Worm (Caenorhabditis elegans) whole organism, L1 larva: Measurements from ENCODE around the gene W03B1.5.
A peak's percentile ranks its signal among the peaks of the same experiment; 100 is the strongest.

Experiments used
- C04F5.9 ChIP-seq: sonication (generic microtip); optimal IDR thresholded peaks from 2 replicates; lab custom pipeline; 2016; ENCODE audit warnings: missing genetic modification characterization, missing compliant biosample characterization
- F16B12.6 ChIP-seq: fragments of 150-350 bp; optimal IDR thresholded peaks from 2 replicates; lab custom pipeline; 2014; ENCODE audit warnings: missing biosample characterization, missing genetic modification characterization
- aha-1 ChIP-seq: fragments of 150-350 bp; optimal IDR thresholded peaks from 2 replicates; lab custom pipeline; 2014; ENCODE audit warnings: missing biosample characterization, missing genetic modification characterization
- alr-1 ChIP-seq: fragments of 200-800 bp; sonication (Bioruptor generic); optimal IDR thresholded peaks from 2 replicates; lab custom pipeline; 2018; ENCODE audit warnings: borderline replicate concordance, mild to moderate bottlenecking, missing genetic modification characterization, missing compliant biosample characterization
- aly-2 ChIP-seq: fragments of 150-350 bp; optimal IDR thresholded peaks from 2 replicates; lab custom pipeline; 2014; ENCODE audit warnings: missing biosample characterization, missing genetic modification characterization
- ama-1 ChIP-seq: fragments of 150-350 bp; optimal IDR thresholded peaks from 2 replicates; lab custom pipeline; 2014
- ceh-63 ChIP-seq: fragments of 200-800 bp; sonication (Bioruptor generic); optimal IDR thresholded peaks from 2 replicates; lab custom pipeline; 2018; ENCODE audit warnings: mild to moderate bottlenecking, missing genetic modification characterization, missing compliant biosample characterization
- ceh-8 ChIP-seq: fragments of 200-800 bp; sonication (Bioruptor generic); optimal IDR thresholded peaks from 2 replicates; lab custom pipeline; 2018; ENCODE audit warnings: mild to moderate bottlenecking, missing genetic modification characterization, moderate library complexity, missing compliant biosample characterization
- ceh-90 ChIP-seq: sonication (generic microtip); optimal IDR thresholded peaks from 2 replicates; lab custom pipeline; 2016; ENCODE audit warnings: missing genetic modification characterization, missing compliant biosample characterization
- ces-1 ChIP-seq: fragments of 150-350 bp; optimal IDR thresholded peaks from 2 replicates; lab custom pipeline; 2014; ENCODE audit warnings: missing biosample characterization, missing genetic modification reagents, missing genetic modification characterization
- efl-1 ChIP-seq, 4 experiments: fragments of 150-350 bp; optimal IDR thresholded peaks in 3 of 4; peaks in 1 of 4; 1 replicate in 1 of 4; 2 replicates in 3 of 4; lab custom pipeline; 2014; ENCODE audit warnings: missing biosample characterization in 2 of 4, missing genetic modification characterization in 2 of 4, missing genetic modification reagents in 2 of 4
- egl-13 ChIP-seq: sonication (generic microtip); optimal IDR thresholded peaks from 2 replicates; lab custom pipeline; 2016; ENCODE audit warnings: missing genotype, missing genetic modification reagents, missing genetic modification characterization, missing compliant biosample characterization
- elt-3 ChIP-seq, 6 experiments: fragments of 150-350 bp in 1 of 6; sonication (generic microtip); optimal IDR thresholded peaks; 2 replicates each; lab custom pipeline; 2017 to 2018; ENCODE audit warnings: missing biosample characterization in 6 of 6, missing genetic modification characterization in 6 of 6, inconsistent platforms in 1 of 6
- ets-5 ChIP-seq: fragments of 200-800 bp; sonication (Bioruptor generic); IDR thresholded peaks from 2 replicates; pipeline ENCODE4 v1.3.6; 2022; ENCODE audit warnings: missing genetic modification characterization, missing compliant biosample characterization
- fkh-4 ChIP-seq: sonication (generic microtip); optimal IDR thresholded peaks from 2 replicates; lab custom pipeline; 2016; ENCODE audit warnings: missing compliant biosample characterization, missing genetic modification characterization, borderline replicate concordance
- fkh-8 ChIP-seq: sonication (generic microtip); optimal IDR thresholded peaks from 2 replicates; lab custom pipeline; 2016; ENCODE audit warnings: mild to moderate bottlenecking, missing genetic modification characterization, missing compliant biosample characterization
- fos-1 ChIP-seq: fragments of 150-350 bp; optimal IDR thresholded peaks from 2 replicates; lab custom pipeline; 2014; ENCODE audit warnings: missing biosample characterization, missing genetic modification characterization
- hlh-4 ChIP-seq: sonication (generic microtip); optimal IDR thresholded peaks from 2 replicates; lab custom pipeline; 2016; ENCODE audit warnings: mild to moderate bottlenecking, missing genetic modification characterization, missing compliant biosample characterization
- irx-1 ChIP-seq: sonication (generic microtip); optimal IDR thresholded peaks from 2 replicates; lab custom pipeline; 2016; ENCODE audit warnings: missing genetic modification characterization, missing compliant biosample characterization
- lin-13 ChIP-seq: fragments of 150-350 bp; optimal IDR thresholded peaks from 2 replicates; lab custom pipeline; 2014; ENCODE audit warnings: missing biosample characterization, missing genetic modification reagents, missing genetic modification characterization
- lsy-2 ChIP-seq, 2 experiments: fragments of 150-350 bp; optimal IDR thresholded peaks; 2 replicates each; lab custom pipeline; 2014; ENCODE audit warnings: missing biosample characterization in 2 of 2, missing genetic modification characterization in 2 of 2
- mab-9 ChIP-seq: fragments of 200-800 bp; sonication (Bioruptor generic); IDR thresholded peaks from 2 replicates; pipeline ENCODE4 v1.3.6; 2022; ENCODE audit warnings: missing genetic modification reagents, missing genetic modification characterization, missing compliant biosample characterization
- mep-1 ChIP-seq: fragments of 150-350 bp; optimal IDR thresholded peaks from 2 replicates; lab custom pipeline; 2014; ENCODE audit warnings: missing biosample characterization, missing genetic modification characterization
- nhr-12 ChIP-seq: sonication (generic microtip); optimal IDR thresholded peaks from 2 replicates; lab custom pipeline; 2017; ENCODE audit warnings: missing biosample characterization, missing genetic modification characterization
- nhr-19 ChIP-seq: fragments of 200-800 bp; sonication (Bioruptor generic); conservative IDR thresholded peaks from 2 replicates; pipeline ENCODE4 v1.3.6; 2022; ENCODE audit warnings: missing genetic modification characterization, missing compliant biosample characterization
- nhr-20 ChIP-seq: sonication (generic microtip); optimal IDR thresholded peaks from 2 replicates; lab custom pipeline; 2016; ENCODE audit warnings: mild to moderate bottlenecking, missing genetic modification characterization, missing compliant biosample characterization
- nhr-237 ChIP-seq: fragments of 150-350 bp; optimal IDR thresholded peaks from 2 replicates; lab custom pipeline; 2014; ENCODE audit warnings: missing biosample characterization, missing genetic modification characterization
- nhr-28 ChIP-seq: fragments of 150-350 bp; optimal IDR thresholded peaks from 2 replicates; lab custom pipeline; 2014; ENCODE audit warnings: missing biosample characterization, missing genetic modification characterization
- nhr-71 ChIP-seq: sonication (generic microtip); optimal IDR thresholded peaks from 2 replicates; lab custom pipeline; 2016; ENCODE audit warnings: mild to moderate bottlenecking, missing genetic modification characterization, moderate library complexity, missing compliant biosample characterization
- nhr-76 ChIP-seq: sonication (generic microtip); optimal IDR thresholded peaks from 2 replicates; lab custom pipeline; 2017; ENCODE audit warnings: missing biosample characterization, missing genetic modification characterization
- nhr-77 ChIP-seq: fragments of 150-350 bp; optimal IDR thresholded peaks from 2 replicates; lab custom pipeline; 2014; ENCODE audit warnings: missing biosample characterization, missing genetic modification characterization
- nhr-85 ChIP-seq: sonication (generic microtip); peaks from one replicate; lab custom pipeline; 2016; ENCODE audit warnings: missing genetic modification characterization, inconsistent platforms, missing compliant biosample characterization
- pag-3 ChIP-seq: sonication (generic microtip); optimal IDR thresholded peaks from 2 replicates; lab custom pipeline; 2017; ENCODE audit warnings: missing genetic modification characterization, mild to moderate bottlenecking, missing compliant biosample characterization, antibody characterized with exemption, borderline replicate concordance; ENCODE audit not compliant: insufficient read depth
- pax-3 ChIP-seq: fragments of 200-800 bp; sonication (Bioruptor generic); optimal IDR thresholded peaks from 2 replicates; lab custom pipeline; 2018; ENCODE audit warnings: mild to moderate bottlenecking, missing genetic modification characterization, moderate library complexity, missing compliant biosample characterization
- pqm-1 ChIP-seq: sonication (generic microtip); optimal IDR thresholded peaks from 3 replicates; lab custom pipeline; 2017; ENCODE audit warnings: missing biosample characterization, missing genetic modification characterization
- rnt-1 ChIP-seq: sonication (generic microtip); optimal IDR thresholded peaks from 2 replicates; lab custom pipeline; 2016; ENCODE audit warnings: mild to moderate bottlenecking, missing genetic modification characterization, moderate library complexity, missing compliant biosample characterization
- snpc-4 ChIP-seq: fragments of 150-350 bp; optimal IDR thresholded peaks from 2 replicates; lab custom pipeline; 2014; ENCODE audit warnings: missing biosample characterization, missing genetic modification characterization
- snu-23 ChIP-seq: sonication (generic microtip); optimal IDR thresholded peaks from 2 replicates; lab custom pipeline; 2016; ENCODE audit warnings: missing genetic modification characterization, missing compliant biosample characterization
- sptf-1 ChIP-seq: fragments of 150-350 bp; optimal IDR thresholded peaks from 2 replicates; lab custom pipeline; 2014; ENCODE audit warnings: missing biosample characterization, missing genetic modification characterization
- swsn-7 ChIP-seq: sonication (generic microtip); optimal IDR thresholded peaks from 2 replicates; lab custom pipeline; 2016; ENCODE audit warnings: missing genetic modification characterization, missing compliant biosample characterization
- tbx-2 ChIP-seq: sonication (generic microtip); optimal IDR thresholded peaks from 2 replicates; lab custom pipeline; 2016; ENCODE audit warnings: missing genetic modification characterization, missing compliant biosample characterization
- tlp-1 ChIP-seq: fragments of 150-350 bp; optimal IDR thresholded peaks from 2 replicates; lab custom pipeline; 2014; ENCODE audit warnings: missing biosample characterization, missing genetic modification characterization
- unc-86 ChIP-seq: sonication (generic microtip); optimal IDR thresholded peaks from 2 replicates; lab custom pipeline; 2016; ENCODE audit warnings: missing genetic modification characterization, missing compliant biosample characterization
- unc-98 ChIP-seq: fragments of 200-800 bp; sonication (Bioruptor generic); IDR thresholded peaks from 2 replicates; pipeline ENCODE4 v1.3.6; 2022; ENCODE audit warnings: missing genetic modification characterization, missing compliant biosample characterization
- ztf-11 ChIP-seq, 2 experiments: sonication (generic microtip); optimal IDR thresholded peaks; 2 replicates each; lab custom pipeline; 2016 to 2017; ENCODE audit warnings: missing genetic modification characterization in 2 of 2, missing biosample characterization in 1 of 2, missing compliant biosample characterization in 1 of 2
- ztf-4 ChIP-seq: fragments of 150-350 bp; optimal IDR thresholded peaks from 2 replicates; lab custom pipeline; 2014; ENCODE audit warnings: missing biosample characterization, missing genetic modification characterization

W03B1.5 gene

ce11 chrIV:4390438-4390894 is 42.2 kb downstream of the W03B1.5 start, which contains the start of the genes rpl-7A and set-21 (continued):
- TF ChIP-seq aly-2, result peak; percentile 85
- TF ChIP-seq ces-1 (GFP tag; lab: Kevin White, UChicago), result no peak
- peak; percentile 95 for TF ChIP-seq swsn-7 (tag; lab: Kevin White, UChicago)
- TF ChIP-seq irx-1 (tag; lab: Kevin White, UChicago), result peak; percentile 92
- TF ChIP-seq nhr-71 (tag; lab: Kevin White, UChicago), result peak; percentile 98
- peak; percentile 20 to 85 (median 78) for TF ChIP-seq elt-3 (tag; optimal IDR thresholded peaks at IDR 0.05; lab: Kevin White, UChicago)
- no peak for TF ChIP-seq pag-3 (tag; lab: Kevin White, UChicago)
- TF ChIP-seq aha-1 (tag; lab: Kevin White, UChicago), result no peak
- TF ChIP-seq nhr-28 (tag; lab: Kevin White, UChicago), result no peak
- peak; percentile 78 for TF ChIP-seq lin-13 (GFP tag; lab: Kevin White, UChicago)
- peak; percentile 95 for TF ChIP-seq nhr-20 (tag; lab: Kevin White, UChicago)
- TF ChIP-seq ets-5 (GFP tag; lab: Robert Waterston, UW), result no peak
- TF ChIP-seq tbx-2 (tag; lab: Kevin White, UChicago), result peak; percentile 95
- no peak for TF ChIP-seq alr-1 (tag; lab: Kevin White, UChicago)
- TF ChIP-seq lsy-2 (tag; optimal IDR thresholded peaks at IDR 0.05; lab: Kevin White, UChicago), result peak; percentile 94 to 95
- TF ChIP-seq hlh-4 (tag; lab: Kevin White, UChicago), result no peak
- TF ChIP-seq nhr-77, result peak; percentile 86
- peak; percentile 61 for TF ChIP-seq fkh-4 (tag; lab: Kevin White, UChicago)
- peak; percentile 46 for TF ChIP-seq ceh-90 (tag; lab: Kevin White, UChicago)
- peak; percentile 89 for TF ChIP-seq ztf-4 (tag; lab: Kevin White, UChicago)
- no peak for TF ChIP-seq sptf-1
- peak; percentile 93 for TF ChIP-seq unc-98 (GFP tag; lab: Robert Waterston, UW)
- TF ChIP-seq snu-23, result peak; percentile 98
- peak; percentile 26 for TF ChIP-seq ceh-63 (GFP tag; lab: Kevin White, UChicago)
- TF ChIP-seq nhr-12, result no peak
- TF ChIP-seq ceh-8 (GFP tag; lab: Kevin White, UChicago), result peak; percentile 81
- TF ChIP-seq tlp-1 (tag; lab: Kevin White, UChicago), result no peak
- TF ChIP-seq nhr-19 (GFP tag; lab: Robert Waterston, UW), result peak; percentile 98
- TF ChIP-seq snpc-4 (tag; lab: Kevin White, UChicago), result peak; percentile 53
- TF ChIP-seq nhr-237 (tag; lab: Kevin White, UChicago), result peak; percentile 66
- peak in 1 of 2 experiments; percentile 92 for TF ChIP-seq ztf-11 (tag; optimal IDR thresholded peaks at IDR 0.05; lab: Kevin White, UChicago)
- peak; percentile 75 for TF ChIP-seq fos-1
- peak; percentile 77 for TF ChIP-seq F16B12.6 (tag; lab: Kevin White, UChicago)
- peak; percentile 92 for TF ChIP-seq mab-9 (GFP tag; lab: Robert Waterston, UW)
- peak; percentile 95 for TF ChIP-seq pax-3
- TF ChIP-seq pqm-1, result no peak
- TF ChIP-seq C04F5.9 (tag; lab: Kevin White, UChicago), result peak; percentile 90
- TF ChIP-seq unc-86 (tag; lab: Kevin White, UChicago), result peak; percentile 95
- TF ChIP-seq rnt-1 (tag; lab: Kevin White, UChicago), result peak; percentile 97
- peak; percentile 92 for TF ChIP-seq egl-13 (tag; lab: Kevin White, UChicago)
- TF ChIP-seq fkh-8, result peak; percentile 98
- TF ChIP-seq nhr-76 (tag; lab: Kevin White, UChicago), result no peak
- peak; percentile 87 for TF ChIP-seq mep-1 (tag; lab: Kevin White, UChicago)
- peak; percentile 94 to 98 for TF ChIP-seq efl-1 (optimal IDR thresholded peaks at IDR 0.05; lab: Kevin White, UChicago)
- peak; percentile 93 to 100 for TF ChIP-seq efl-1 (GFP tag; optimal IDR thresholded peaks at IDR 0.05 in 1 of 2; lab: Kevin White, UChicago)
- peak; percentile 98 for TF ChIP-seq nhr-85
- TF ChIP-seq ama-1, result no peak
